Fruit fly (Drosophila melanogaster) whole organism, adult: ENCODE data around the gene jet.

ENCODE experiments used
- CG11617 ChIP-seq: fragments of 200-800 bp; sonication (Bioruptor generic); optimal IDR thresholded peaks from 2 replicates; lab custom pipeline; 2017; ENCODE audit warnings: mild to moderate bottlenecking, missing biosample characterization, missing genetic modification reagents, missing genetic modification characterization
- CG12768 ChIP-seq: fragments of 200-800 bp; sonication (Bioruptor generic); optimal IDR thresholded peaks from 2 replicates; lab custom pipeline; 2017; ENCODE audit warnings: missing biosample characterization, missing genetic modification characterization, mild to moderate bottlenecking, moderate library complexity, missing genetic modification reagents
- CG14711 ChIP-seq: fragments of 200-800 bp; sonication (Bioruptor generic); optimal IDR thresholded peaks from 2 replicates; lab custom pipeline; 2018; ENCODE audit warnings: missing biosample characterization, mild to moderate bottlenecking, missing genetic modification characterization, moderate library complexity
- CG1620 ChIP-seq: fragments of 200-800 bp; sonication (Bioruptor generic); optimal IDR thresholded peaks from 2 replicates; lab custom pipeline; 2016; ENCODE audit warnings: missing biosample characterization, missing genetic modification characterization
- CG33017 ChIP-seq: fragments of 200-800 bp; sonication (Bioruptor generic); optimal IDR thresholded peaks from 2 replicates; lab custom pipeline; 2018; ENCODE audit warnings: missing biosample characterization, mild to moderate bottlenecking, missing genetic modification characterization, moderate library complexity
- CG5204 ChIP-seq: fragments of 200-800 bp; sonication (Bioruptor generic); optimal IDR thresholded peaks from 2 replicates; lab custom pipeline; 2016; ENCODE audit warnings: missing biosample characterization, missing genetic modification characterization
- CG7045 ChIP-seq: fragments of 200-800 bp; sonication (Bioruptor generic); optimal IDR thresholded peaks from 2 replicates; lab custom pipeline; 2017; ENCODE audit warnings: missing biosample characterization, mild to moderate bottlenecking, missing genetic modification characterization
- CG7101 ChIP-seq: fragments of 200-800 bp; sonication (Bioruptor generic); optimal IDR thresholded peaks from 2 replicates; lab custom pipeline; 2018; ENCODE audit warnings: missing biosample characterization, mild to moderate bottlenecking, missing genetic modification characterization, moderate library complexity
- Clk ChIP-seq: fragments of 200-800 bp; sonication (Bioruptor generic); optimal IDR thresholded peaks from 2 replicates; lab custom pipeline; 2017; ENCODE audit warnings: missing biosample characterization, missing genetic modification characterization
- Crg-1 ChIP-seq: fragments of 200-800 bp; sonication (Bioruptor generic); optimal IDR thresholded peaks from 2 replicates; lab custom pipeline; 2016; ENCODE audit warnings: missing biosample characterization, missing genetic modification characterization
- Hr96 ChIP-seq: fragments of 200-800 bp; sonication (Bioruptor generic); optimal IDR thresholded peaks from 2 replicates; lab custom pipeline; 2016; ENCODE audit warnings: missing biosample characterization, missing genetic modification characterization
- Mnt ChIP-seq: fragments of 200-800 bp; sonication (Bioruptor generic); optimal IDR thresholded peaks from 2 replicates; lab custom pipeline; 2016; ENCODE audit warnings: missing biosample characterization, mild to moderate bottlenecking, missing genetic modification characterization
- bab1 ChIP-seq: fragments of 200-800 bp; sonication (Bioruptor generic); optimal IDR thresholded peaks from 3 replicates; lab custom pipeline; 2019; ENCODE audit warnings: missing biosample characterization, mild to moderate bottlenecking, missing genetic modification characterization, moderate library complexity
- cic ChIP-seq: fragments of 200-800 bp; sonication (Bioruptor generic); optimal IDR thresholded peaks from 2 replicates; lab custom pipeline; 2017; ENCODE audit warnings: missing biosample characterization, mild to moderate bottlenecking, missing genetic modification characterization, moderate library complexity
- cnc ChIP-seq, 2 experiments: fragments of >200 bp; optimal IDR thresholded peaks; 2 replicates each; lab custom pipeline; 2017
- kay ChIP-seq: fragments of 200-800 bp; sonication (Bioruptor generic); peaks from one replicate; lab custom pipeline; 2016; ENCODE audit warnings: missing biosample characterization, missing genetic modification characterization, borderline replicate concordance
- ovo ChIP-seq: fragments of 200-800 bp; sonication (Bioruptor generic); optimal IDR thresholded peaks from 2 replicates; lab custom pipeline; 2016; ENCODE audit warnings: missing biosample characterization, missing genetic modification characterization
- pad ChIP-seq: fragments of 200-800 bp; sonication (Bioruptor generic); optimal IDR thresholded peaks from 3 replicates; lab custom pipeline; 2017; ENCODE audit warnings: missing biosample characterization, missing genetic modification characterization, mild to moderate bottlenecking, moderate library complexity, missing genetic modification reagents
- tj ChIP-seq: fragments of 200-800 bp; sonication (Bioruptor generic); optimal IDR thresholded peaks from 3 replicates; lab custom pipeline; 2017; ENCODE audit warnings: missing biosample characterization, mild to moderate bottlenecking, missing genetic modification characterization, moderate library complexity
- toe ChIP-seq: fragments of 200-800 bp; sonication (Bioruptor generic); optimal IDR thresholded peaks from 2 replicates; lab custom pipeline; 2016; ENCODE audit warnings: missing biosample characterization, missing genetic modification characterization

jet gene

dm6 chr2L:4995010-4995836, 45.6 kb upstream of the jet start:
- TF ChIP-seq bab1 (GFP tag; lab: Kevin White, UChicago) (no peak), kay (GFP tag; lab: Kevin White, UChicago) (no peak), toe (GFP tag; lab: Kevin White, UChicago) (no peak), Clk (GFP tag; lab: Kevin White, UChicago) (no peak), CG7101 (tag; lab: Kevin White, UChicago) (no peak), CG33017 (no peak)

dm6 chr2L:4982098-4982646, 32.6 kb upstream of the jet start:
- TF ChIP-seq ovo (GFP tag; lab: Kevin White, UChicago): peak; percentile 86
- TF ChIP-seq CG14711 (tag; lab: Kevin White, UChicago): no peak
- peak; percentile 9 for TF ChIP-seq pad
- TF ChIP-seq tj (GFP tag; lab: Kevin White, UChicago): peak; percentile 41

- TF ChIP-seq CG5204 (GFP tag; lab: Kevin White, UChicago) (peak; percentile 98), Clk (GFP tag; lab: Kevin White, UChicago) (peak; percentile 99), Crg-1 (peak; percentile 99), Hr96 (GFP tag; lab: Kevin White, UChicago) (peak; percentile 96), CG33017 (peak; percentile 96), CG1620 (peak; percentile 99), CG14711 (tag; lab: Kevin White, UChicago) (peak; percentile 95), tj (GFP tag; lab: Kevin White, UChicago) (peak; percentile 90), cic (GFP tag; lab: Kevin White, UChicago) (peak; percentile 89), CG7101 (tag; lab: Kevin White, UChicago) (peak; percentile 98), toe (GFP tag; lab: Kevin White, UChicago) (peak; percentile 99), CG12768 (peak; percentile 99), Mnt (peak; percentile 97), kay (GFP tag; lab: Kevin White, UChicago) (no peak), bab1 (GFP tag; lab: Kevin White, UChicago) (peak; percentile 95), CG11617 (GFP tag; lab: Kevin White, UChicago) (peak; percentile 99), ovo (GFP tag; lab: Kevin White, UChicago) (peak; percentile 99), CG7045 (GFP tag; lab: Kevin White, UChicago) (peak; percentile 97), pad (peak; percentile 96), cnc (optimal IDR thresholded peaks at IDR 0.05; lab: Kevin White, UChicago) (no peak)
These were observed 31.8 kb upstream of the jet start, which contains the start of the genes CG8892 and CG34126 for dm6 chr2L:4981278-4981966. Gene CG8892 (minus strand): TSS chr2L:4981592. Gene CG34126 (plus strand): TSS chr2L:4981614.

dm6 chr2L:4979138-4979537, 29.6 kb upstream of the jet start, which contains the start of gene CG8891:
Gene CG8891 (minus strand): TSS chr2L:4979379.
- no peak for TF ChIP-seq CG7045 (GFP tag; lab: Kevin White, UChicago)
- TF ChIP-seq bab1 (GFP tag; lab: Kevin White, UChicago): peak; percentile 14
- TF ChIP-seq Mnt: peak; percentile 51
- TF ChIP-seq Hr96 (GFP tag; lab: Kevin White, UChicago): no peak

dm6 chr2L:4976988-4977551, 27.5 kb upstream of the jet start, which contains the start of the genes Gmd and CG3792:
Gene Gmd (minus strand): TSS chr2L:4977023.
Gene CG3792 (plus strand): TSS chr2L:4977312.
- TF ChIP-seq Clk (GFP tag; lab: Kevin White, UChicago) (peak; percentile 90), Crg-1 (peak; percentile 92), CG33017 (peak; percentile 89), CG7045 (GFP tag; lab: Kevin White, UChicago) (peak; percentile 94), Mnt (peak; percentile 86), CG11617 (GFP tag; lab: Kevin White, UChicago) (peak; percentile 95), CG5204 (GFP tag; lab: Kevin White, UChicago) (no peak), tj (GFP tag; lab: Kevin White, UChicago) (peak; percentile 95), Hr96 (GFP tag; lab: Kevin White, UChicago) (no peak), cic (GFP tag; lab: Kevin White, UChicago) (peak; percentile 84), kay (GFP tag; lab: Kevin White, UChicago) (no peak), CG14711 (tag; lab: Kevin White, UChicago) (peak; percentile 89), CG1620 (peak; percentile 95), cnc (optimal IDR thresholded peaks at IDR 0.05; lab: Kevin White, UChicago) (no peak), pad (peak; percentile 86), bab1 (GFP tag; lab: Kevin White, UChicago) (peak; percentile 95), ovo (GFP tag; lab: Kevin White, UChicago) (peak; percentile 83), toe (GFP tag; lab: Kevin White, UChicago) (no peak), CG7101 (tag; lab: Kevin White, UChicago) (peak; percentile 93), CG12768 (peak; percentile 96)
